Fruit fly (Drosophila melanogaster): ENCODE results near the gene Mps1.

Gene Mps1

dm6 chr3R:17645239-17645638 is 25.8 kb upstream of the Mps1 start (continued):
- TF ChIP-seq CG14965 (GFP tag; optimal IDR thresholded peaks at IDR 0.05; ENCODE audit: borderline replicate concordance) (no peak), CG11398 (GFP tag; optimal IDR thresholded peaks at IDR 0.05) (no peak), Mad (GFP tag; optimal IDR thresholded peaks at IDR 0.05) (no peak), Vsx1 (GFP tag; optimal IDR thresholded peaks at IDR 0.05) (no peak), jumu (GFP tag; optimal IDR thresholded peaks at IDR 0.05) (no peak), CG30431 (GFP tag; optimal IDR thresholded peaks at IDR 0.05) (no peak), slbo (GFP tag; IDR thresholded peaks at IDR 0.05) (no peak), E2f1 (GFP tag; IDR thresholded peaks at IDR 0.05) (no peak), Xbp1 (GFP tag; optimal IDR thresholded peaks at IDR 0.05) (no peak), Dll (GFP tag; IDR thresholded peaks at IDR 0.05; ENCODE audit: partially characterized antibody) (peak; percentile 34; the same call in 1 of the 4 replicates), CG5245 (GFP tag; optimal IDR thresholded peaks at IDR 0.05) (no peak), croc (GFP tag; conservative IDR thresholded peaks at IDR 0.05) (no peak), CG2875 (GFP tag; optimal IDR thresholded peaks at IDR 0.05) (no peak), hb (GFP tag; IDR thresholded peaks at IDR 0.05; ENCODE audit: partially characterized antibody) (peak; percentile 48; the same call in 1 of the 3 replicates), Oaz (GFP tag; IDR thresholded peaks at IDR 0.05) (no peak), tin (GFP tag; optimal IDR thresholded peaks at IDR 0.05) (no peak), mam (GFP tag; optimal IDR thresholded peaks at IDR 0.05) (no peak), lilli (GFP tag; optimal IDR thresholded peaks at IDR 0.05) (no peak), CG9797 (GFP tag; optimal IDR thresholded peaks at IDR 0.05) (no peak), CG12391 (tag; optimal IDR thresholded peaks at IDR 0.05) (no peak), CG31224 (GFP tag; IDR thresholded peaks at IDR 0.05) (no peak), HLHmδ (GFP tag; optimal IDR thresholded peaks at IDR 0.05) (no peak), hkb (optimal IDR thresholded peaks at IDR 0.05) (no peak), hkb (GFP tag; IDR thresholded peaks at IDR 0.05) (peak; percentile 16; the same call in 1 of the 2 replicates), so (GFP tag; IDR thresholded peaks at IDR 0.05) (no peak), Hr39 (optimal IDR thresholded peaks at IDR 0.05) (no peak), CG6272 (GFP tag; IDR thresholded peaks at IDR 0.05) (no peak), CG6654 (GFP tag; optimal IDR thresholded peaks at IDR 0.05) (no peak), CG10654 (GFP tag; optimal IDR thresholded peaks at IDR 0.05) (no peak), fru (optimal IDR thresholded peaks at IDR 0.05) (no peak), peb (GFP tag; IDR thresholded peaks at IDR 0.05) (no peak), hbn (GFP tag; IDR thresholded peaks at IDR 0.05; ENCODE audit: partially characterized antibody) (no peak), exex (tag; optimal IDR thresholded peaks at IDR 0.05) (peak; percentile 45), lab (GFP tag; optimal IDR thresholded peaks at IDR 0.05) (no peak), slou (GFP tag; optimal IDR thresholded peaks at IDR 0.05) (no peak), CG4424 (GFP tag; optimal IDR thresholded peaks at IDR 0.05) (no peak), CG6854 (GFP tag; optimal IDR thresholded peaks at IDR 0.05) (peak; percentile 2), CG14441 (GFP tag; IDR thresholded peaks at IDR 0.05) (no peak), cato (GFP tag; optimal IDR thresholded peaks at IDR 0.05; ENCODE audit: borderline replicate concordance) (no peak), Optix (GFP tag; IDR thresholded peaks at IDR 0.05) (no peak), Poxn (GFP tag; IDR thresholded peaks at IDR 0.05) (no peak), CG7963 (GFP tag; IDR thresholded peaks at IDR 0.05; ENCODE audit: partially characterized antibody) (peak; percentile 50; the same call in 1 of the 3 replicates), ac (GFP tag; optimal IDR thresholded peaks at IDR 0.05) (no peak), insv (GFP tag; optimal IDR thresholded peaks at IDR 0.05) (no peak), CG7372 (GFP tag; IDR thresholded peaks at IDR 0.05) (no peak), CoRest (tag; optimal IDR thresholded peaks at IDR 0.05) (no peak), dm (GFP tag; optimal IDR thresholded peaks at IDR 0.05) (no peak), abd-A (tag; optimal IDR thresholded peaks at IDR 0.05) (peak; percentile 36), CG8388 (GFP tag; optimal IDR thresholded peaks at IDR 0.05) (no peak), Atf6 (GFP tag; IDR thresholded peaks at IDR 0.05) (no peak), fu2 (GFP tag; optimal IDR thresholded peaks at IDR 0.05) (no peak), CG11247 (GFP tag; IDR thresholded peaks at IDR 0.05) (no peak), sd (tag; optimal IDR thresholded peaks at IDR 0.05) (peak; percentile 63)
